Worm (Caenorhabditis elegans): ENCODE measurements around the gene R10D12.6.

Gene R10D12.6

DNA sequence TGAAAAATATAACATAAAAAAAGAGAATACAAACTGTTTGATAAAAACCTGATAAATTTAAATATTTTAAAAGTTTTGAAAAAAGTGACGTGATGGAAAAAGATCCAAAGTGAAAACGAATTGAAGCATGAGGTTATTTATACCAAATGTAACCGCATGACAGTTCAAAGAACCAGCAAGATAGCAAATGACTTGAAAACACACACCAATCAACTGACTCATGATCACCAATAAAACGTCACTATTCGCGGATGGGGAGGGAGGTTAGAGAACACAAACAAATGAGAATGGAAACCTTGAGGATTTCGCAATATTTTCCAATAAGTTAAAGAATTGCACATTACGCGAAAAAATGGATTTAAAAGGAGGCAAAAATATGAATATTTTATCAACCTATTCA is 39.7 kb upstream of the R10D12.6 start, which contains the start of gene C06B3.7:
C06B3.7 (plus strand) TSS at position 287 of the 400 bp plus-strand sequence.
- TF ChIP-seq ama-1 (optimal IDR thresholded peaks at IDR 0.05) (no peak), scrt-1 (GFP tag; IDR thresholded peaks at IDR 0.05) (no peak), sea-1 (GFP tag; conservative IDR thresholded peaks at IDR 0.05) (no peak), hmbx-1 (tag; optimal IDR thresholded peaks at IDR 0.05) (no peak), hmg-4 (GFP tag; optimal IDR thresholded peaks at IDR 0.05) (no peak), ceh-13 (GFP tag; optimal IDR thresholded peaks at IDR 0.05) (no peak), tbx-11 (GFP tag; IDR thresholded peaks at IDR 0.05) (no peak), ets-7 (tag; optimal IDR thresholded peaks at IDR 0.05) (no peak), aly-1 (tag; optimal IDR thresholded peaks at IDR 0.05) (no peak), tbx-37 (GFP tag; conservative IDR thresholded peaks at IDR 0.05) (no peak), tra-4 (tag; optimal IDR thresholded peaks at IDR 0.05) (no peak), ceh-36 (tag; optimal IDR thresholded peaks at IDR 0.05) (no peak), hnd-1 (tag; optimal IDR thresholded peaks at IDR 0.05) (no peak), flt-1 (GFP tag; IDR thresholded peaks at IDR 0.05) (no peak), B0310.2 (tag; optimal IDR thresholded peaks at IDR 0.05) (no peak)

DNA sequence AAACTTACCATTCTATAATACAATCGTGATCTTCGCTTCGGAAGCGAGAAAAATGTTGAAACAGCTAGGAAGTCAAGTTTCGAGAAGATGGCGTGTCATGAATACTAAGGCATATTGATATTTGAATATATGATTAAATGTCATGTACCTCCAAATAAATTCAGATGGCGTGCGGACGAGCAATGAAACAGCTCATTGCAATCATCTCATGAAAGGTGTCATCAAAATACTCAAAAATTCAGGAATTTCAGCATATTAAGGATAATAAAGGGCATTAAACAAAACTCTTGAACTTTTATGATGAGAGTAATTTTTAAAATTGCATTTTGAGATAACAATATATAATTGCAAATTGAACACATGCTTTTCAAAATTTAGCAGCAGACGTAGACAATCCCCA is 33.7 kb upstream of the R10D12.6 start, which contains the start of gene gcy-32:
gcy-32 (minus strand) TSS at position 101 of the 400 bp plus-strand sequence.
- TF ChIP-seq hmbx-1 (tag; optimal IDR thresholded peaks at IDR 0.05): no peak
- TF ChIP-seq tra-4 (tag; optimal IDR thresholded peaks at IDR 0.05): no peak
- no peak for TF ChIP-seq pes-1 (GFP tag; IDR thresholded peaks at IDR 0.05)
- no peak for TF ChIP-seq sea-1 (GFP tag; conservative IDR thresholded peaks at IDR 0.05)
- TF ChIP-seq hmg-4 (GFP tag; optimal IDR thresholded peaks at IDR 0.05): no peak
- TF ChIP-seq aly-1 (tag; optimal IDR thresholded peaks at IDR 0.05): no peak
- TF ChIP-seq tbx-11 (GFP tag; IDR thresholded peaks at IDR 0.05): no peak
- no peak for TF ChIP-seq ama-1 (optimal IDR thresholded peaks at IDR 0.05)
- TF ChIP-seq scrt-1 (GFP tag; IDR thresholded peaks at IDR 0.05): no peak
- TF ChIP-seq ets-7 (tag; optimal IDR thresholded peaks at IDR 0.05): no peak
- no peak for TF ChIP-seq flt-1 (GFP tag; IDR thresholded peaks at IDR 0.05)
- TF ChIP-seq tbx-37 (GFP tag; conservative IDR thresholded peaks at IDR 0.05): no peak
- no peak for TF ChIP-seq ceh-13 (GFP tag; optimal IDR thresholded peaks at IDR 0.05)
- TF ChIP-seq hnd-1 (tag; optimal IDR thresholded peaks at IDR 0.05): no peak
- no peak for TF ChIP-seq B0310.2 (tag; optimal IDR thresholded peaks at IDR 0.05)
- TF ChIP-seq F13C5.2 (tag; optimal IDR thresholded peaks at IDR 0.05): no peak

DNA sequence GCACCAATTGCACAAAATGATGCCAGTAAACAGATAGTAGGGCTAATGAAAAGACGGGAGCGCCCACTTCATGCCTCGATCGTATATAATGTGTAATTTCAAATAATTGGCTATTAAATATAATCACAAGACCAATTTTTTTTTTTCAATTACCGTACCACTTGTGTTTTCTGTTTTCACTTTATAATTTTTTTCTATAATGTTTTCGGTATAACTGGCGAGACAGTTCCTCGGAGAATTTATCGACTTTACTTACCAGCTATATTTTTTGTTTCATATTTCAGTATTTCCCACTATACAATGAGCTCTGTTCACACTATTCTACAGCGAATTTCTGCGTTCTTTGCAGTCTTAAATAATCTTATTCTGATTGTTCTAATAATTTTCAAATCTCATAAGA is 32.9 kb upstream of the R10D12.6 start, which contains the start of gene str-252:
str-252 (plus strand) TSS at position 301 of the 400 bp plus-strand sequence.
- TF ChIP-seq B0310.2 (tag; optimal IDR thresholded peaks at IDR 0.05) (no peak), tbx-37 (GFP tag; conservative IDR thresholded peaks at IDR 0.05) (no peak), ceh-36 (tag; optimal IDR thresholded peaks at IDR 0.05) (no peak), hmbx-1 (tag; optimal IDR thresholded peaks at IDR 0.05) (no peak), tbx-11 (GFP tag; IDR thresholded peaks at IDR 0.05) (no peak), flt-1 (GFP tag; IDR thresholded peaks at IDR 0.05) (no peak), hnd-1 (tag; optimal IDR thresholded peaks at IDR 0.05) (no peak), ets-7 (tag; optimal IDR thresholded peaks at IDR 0.05) (no peak), hmg-4 (GFP tag; optimal IDR thresholded peaks at IDR 0.05) (no peak), pes-1 (GFP tag; IDR thresholded peaks at IDR 0.05) (no peak), ama-1 (optimal IDR thresholded peaks at IDR 0.05) (no peak), tra-4 (tag; optimal IDR thresholded peaks at IDR 0.05) (no peak), scrt-1 (GFP tag; IDR thresholded peaks at IDR 0.05) (no peak)

DNA sequence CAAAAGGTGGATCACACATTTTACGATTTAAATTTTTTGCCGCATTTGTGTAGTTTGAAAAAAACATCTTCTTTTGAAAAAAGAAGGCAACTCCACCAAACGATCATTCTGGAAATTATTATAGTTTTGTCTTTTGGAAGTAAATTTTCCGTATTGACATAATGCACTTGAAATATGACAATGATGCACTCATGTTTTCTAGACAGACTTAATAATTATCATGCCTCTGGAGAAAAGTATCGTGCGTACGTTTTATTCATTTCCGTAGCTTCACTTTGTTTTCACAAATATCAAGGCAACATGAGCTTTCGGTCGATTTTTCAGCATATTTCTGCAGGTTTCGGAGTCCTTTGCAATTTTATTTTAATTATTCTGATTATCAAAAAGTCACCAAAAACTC is 30.8 kb upstream of the R10D12.6 start, which contains the start of gene str-250:
str-250 (plus strand) TSS at position 301 of the 400 bp plus-strand sequence.
- no peak for TF ChIP-seq ama-1 (optimal IDR thresholded peaks at IDR 0.05)

DNA sequence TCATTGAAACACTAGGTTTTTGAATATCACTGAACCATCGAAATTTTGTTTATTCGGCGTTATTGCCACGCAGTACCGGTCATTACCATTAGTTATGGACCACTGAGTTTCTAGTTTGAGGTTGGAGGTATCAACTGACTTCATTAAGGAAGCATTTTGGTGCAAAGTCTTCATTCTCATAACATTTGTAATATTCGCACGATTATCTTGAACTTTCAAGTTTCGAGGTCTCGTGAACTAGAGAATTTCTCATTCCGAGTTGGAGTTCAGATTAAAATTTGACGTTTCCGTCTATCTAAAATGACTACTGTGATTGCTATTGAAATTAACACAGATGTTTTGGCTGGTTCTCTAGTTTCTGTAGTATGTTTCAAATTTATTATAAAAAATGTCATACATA is 28.4 kb upstream of the R10D12.6 start, which contains the start of gene srx-42:
srx-42 (plus strand) TSS at position 301 of the 400 bp plus-strand sequence.
- TF ChIP-seq flt-1 (GFP tag; IDR thresholded peaks at IDR 0.05) (no peak), tra-4 (tag; optimal IDR thresholded peaks at IDR 0.05) (no peak), pes-1 (GFP tag; IDR thresholded peaks at IDR 0.05) (no peak), hmbx-1 (tag; optimal IDR thresholded peaks at IDR 0.05) (no peak), F13C5.2 (tag; optimal IDR thresholded peaks at IDR 0.05) (no peak), hnd-1 (tag; optimal IDR thresholded peaks at IDR 0.05) (no peak), ceh-13 (GFP tag; optimal IDR thresholded peaks at IDR 0.05) (no peak), ets-7 (tag; optimal IDR thresholded peaks at IDR 0.05) (no peak), B0310.2 (tag; optimal IDR thresholded peaks at IDR 0.05) (no peak), sea-1 (GFP tag; conservative IDR thresholded peaks at IDR 0.05) (no peak), hmg-4 (GFP tag; optimal IDR thresholded peaks at IDR 0.05) (no peak), tbx-11 (GFP tag; IDR thresholded peaks at IDR 0.05) (no peak), tbx-37 (GFP tag; conservative IDR thresholded peaks at IDR 0.05) (no peak), aly-1 (tag; optimal IDR thresholded peaks at IDR 0.05) (no peak), scrt-1 (GFP tag; IDR thresholded peaks at IDR 0.05) (no peak)

DNA sequence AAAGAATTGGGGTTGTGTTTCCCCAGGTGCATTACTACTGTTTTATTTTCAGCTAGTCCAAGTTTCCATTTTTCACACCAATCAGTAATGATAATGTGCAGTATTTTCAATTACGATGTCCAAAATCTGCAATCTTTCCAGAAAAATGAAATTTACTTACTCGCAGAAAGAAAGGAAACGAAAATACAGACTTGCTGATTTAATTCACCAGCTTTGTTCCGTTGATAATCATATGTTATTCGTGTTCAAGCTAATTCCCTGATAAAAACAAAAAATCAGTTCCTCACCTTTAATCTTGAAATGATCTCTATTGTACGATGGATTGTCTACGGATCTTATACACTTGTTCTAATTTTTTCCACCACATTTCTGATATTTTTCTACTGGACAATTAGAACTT is 25.3 kb upstream of the R10D12.6 start, which contains the start of gene srxa-11:
srxa-11 (plus strand) TSS at position 301 of the 400 bp plus-strand sequence.
- TF ChIP-seq ets-7 (tag; optimal IDR thresholded peaks at IDR 0.05): no peak
- TF ChIP-seq scrt-1 (GFP tag; IDR thresholded peaks at IDR 0.05): no peak
- no peak for TF ChIP-seq tra-4 (tag; optimal IDR thresholded peaks at IDR 0.05)
- TF ChIP-seq sea-1 (GFP tag; conservative IDR thresholded peaks at IDR 0.05): no peak
- TF ChIP-seq hmg-4 (GFP tag; optimal IDR thresholded peaks at IDR 0.05): no peak
- no peak for TF ChIP-seq ama-1 (optimal IDR thresholded peaks at IDR 0.05)
- TF ChIP-seq ceh-13 (GFP tag; optimal IDR thresholded peaks at IDR 0.05): no peak
- no peak for TF ChIP-seq aly-1 (tag; optimal IDR thresholded peaks at IDR 0.05)
- TF ChIP-seq B0310.2 (tag; optimal IDR thresholded peaks at IDR 0.05): no peak
- TF ChIP-seq flt-1 (GFP tag; IDR thresholded peaks at IDR 0.05): no peak
- no peak for TF ChIP-seq ceh-36 (tag; optimal IDR thresholded peaks at IDR 0.05)
- no peak for TF ChIP-seq hnd-1 (tag; optimal IDR thresholded peaks at IDR 0.05)

DNA sequence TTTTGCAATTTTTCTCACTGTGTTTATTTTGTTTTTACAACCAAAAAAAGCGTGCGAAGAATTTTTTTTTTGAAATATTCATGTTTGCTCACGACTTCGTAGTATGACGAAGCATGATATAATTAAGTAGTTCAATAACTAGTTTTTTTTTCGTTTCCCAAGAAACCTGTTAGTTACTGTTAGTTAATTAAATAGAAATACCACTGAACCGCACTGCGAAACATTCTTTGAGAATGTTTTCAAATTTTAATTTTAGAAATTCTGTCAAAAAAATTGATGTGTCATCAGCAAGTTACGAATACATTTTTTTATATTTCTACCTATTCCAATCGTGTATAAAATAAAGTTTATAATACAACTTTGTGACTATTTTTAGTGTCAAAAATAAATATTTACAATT is 22.7 kb upstream of the R10D12.6 start, which contains the start of gene srxa-12:
srxa-12 (plus strand) TSS at position 301 of the 400 bp plus-strand sequence.
- TF ChIP-seq tbx-37 (GFP tag; conservative IDR thresholded peaks at IDR 0.05): no peak
- TF ChIP-seq scrt-1 (GFP tag; IDR thresholded peaks at IDR 0.05): no peak
- no peak for TF ChIP-seq tra-4 (tag; optimal IDR thresholded peaks at IDR 0.05)
- TF ChIP-seq aly-1 (tag; optimal IDR thresholded peaks at IDR 0.05): no peak
- no peak for TF ChIP-seq B0310.2 (tag; optimal IDR thresholded peaks at IDR 0.05)
- TF ChIP-seq ama-1 (optimal IDR thresholded peaks at IDR 0.05): no peak
- TF ChIP-seq tbx-11 (GFP tag; IDR thresholded peaks at IDR 0.05): no peak
- no peak for TF ChIP-seq pes-1 (GFP tag; IDR thresholded peaks at IDR 0.05)
- TF ChIP-seq ceh-36 (tag; optimal IDR thresholded peaks at IDR 0.05): no peak
- TF ChIP-seq sea-1 (GFP tag; conservative IDR thresholded peaks at IDR 0.05): no peak
- no peak for TF ChIP-seq hmg-4 (GFP tag; optimal IDR thresholded peaks at IDR 0.05)
- TF ChIP-seq ceh-13 (GFP tag; optimal IDR thresholded peaks at IDR 0.05): no peak
- TF ChIP-seq hnd-1 (tag; optimal IDR thresholded peaks at IDR 0.05): no peak

Measured in whole organism, early embryonic.